Worm (Caenorhabditis elegans) whole organism, L4 larva: Measurements from ENCODE around the gene F38B2.6.

Experiments
- F26F4.8 ChIP-seq: fragments of 200-800 bp; sonication (Bioruptor generic); conservative IDR thresholded peaks from 2 replicates; pipeline ENCODE4 v1.3.6; 2022; ENCODE audit warnings: missing genetic modification characterization, missing compliant biosample characterization
- T26A8.4 ChIP-seq: fragments of 200-800 bp; sonication (Bioruptor generic); IDR thresholded peaks from 2 replicates; pipeline ENCODE4 v1.3.6; 2022; ENCODE audit warnings: missing genetic modification characterization, missing compliant biosample characterization
- Y48G9A.11 ChIP-seq: fragments of 200-800 bp; sonication (Bioruptor generic); IDR thresholded peaks from 2 replicates; pipeline ENCODE4 v1.3.6; 2022; ENCODE audit warnings: missing genetic modification reagents, missing genetic modification characterization, missing compliant biosample characterization
- ZK337.2 ChIP-seq: fragments of 200-800 bp; sonication (Bioruptor generic); IDR thresholded peaks from 2 replicates; pipeline ENCODE4 v1.3.6; 2022; ENCODE audit warnings: missing genetic modification reagents, missing genetic modification characterization, missing compliant biosample characterization
- aha-1 ChIP-seq: fragments of 150-350 bp; peaks from one replicate; lab custom pipeline; 2014; ENCODE audit warnings: missing biosample characterization, missing genetic modification characterization
- ama-1 ChIP-seq: fragments of 150-350 bp; optimal IDR thresholded peaks from 2 replicates; lab custom pipeline; 2014; ENCODE audit warnings: inconsistent platforms, mixed read lengths
- attf-4 ChIP-seq: sonication (generic microtip); optimal IDR thresholded peaks from 3 replicates; lab custom pipeline; 2017; ENCODE audit warnings: missing biosample characterization, missing genetic modification characterization
- ceh-62 ChIP-seq: sonication (generic microtip); optimal IDR thresholded peaks from 2 replicates; lab custom pipeline; 2017; ENCODE audit warnings: missing biosample characterization, missing genetic modification characterization
- daf-16 ChIP-seq, 3 experiments: sonication (generic microtip); optimal IDR thresholded peaks; 2 replicates each; lab custom pipeline; 2016 to 2017; ENCODE audit warnings: missing genetic modification characterization in 3 of 3, missing genetic modification reagents in 3 of 3, mild to moderate bottlenecking in 2 of 3, missing compliant biosample characterization in 2 of 3, missing biosample characterization in 1 of 3, moderate library complexity in 1 of 3
- dmd-8 ChIP-seq: fragments of 200-800 bp; sonication (Bioruptor generic); IDR thresholded peaks from 2 replicates; pipeline ENCODE4 v1.3.6; 2022; ENCODE audit warnings: missing genetic modification characterization, missing compliant biosample characterization
- dve-1 ChIP-seq: sonication (generic microtip); optimal IDR thresholded peaks from 2 replicates; lab custom pipeline; 2017; ENCODE audit warnings: antibody characterized with exemption, mild to moderate bottlenecking, missing genetic modification characterization, missing compliant biosample characterization; ENCODE audit not compliant: insufficient read depth
- egl-27 ChIP-seq: sonication (generic microtip); optimal IDR thresholded peaks from 3 replicates; lab custom pipeline; 2017; ENCODE audit warnings: missing biosample characterization, missing genetic modification reagents, missing genetic modification characterization
- fkh-10 ChIP-seq: fragments of 150-350 bp; optimal IDR thresholded peaks from 2 replicates; lab custom pipeline; 2014; ENCODE audit warnings: missing biosample characterization, missing genetic modification reagents, missing genetic modification characterization
- hlh-11 ChIP-seq: fragments of 200-800 bp; sonication (Bioruptor generic); optimal IDR thresholded peaks from 2 replicates; lab custom pipeline; 2018; ENCODE audit warnings: mild to moderate bottlenecking, missing genetic modification characterization, missing compliant biosample characterization
- jun-1 ChIP-seq: fragments of 150-350 bp; optimal IDR thresholded peaks from 2 replicates; lab custom pipeline; 2014; ENCODE audit warnings: missing biosample characterization, missing genetic modification reagents, missing genetic modification characterization
- lin-1 ChIP-seq: fragments of 200-800 bp; sonication (Bioruptor generic); IDR thresholded peaks from 2 replicates; pipeline ENCODE4 v1.3.6; 2022; ENCODE audit warnings: missing genetic modification reagents, missing genetic modification characterization, missing compliant biosample characterization
- lir-3 ChIP-seq: sonication (generic microtip); optimal IDR thresholded peaks from 2 replicates; lab custom pipeline; 2016; ENCODE audit warnings: mild to moderate bottlenecking, missing genetic modification characterization, missing compliant biosample characterization
- mdl-1 ChIP-seq, 2 experiments: fragments of 150-350 bp in 1 of 2; sonication (generic microtip) in 1 of 2; optimal IDR thresholded peaks; 2 replicates each; lab custom pipeline; 2014 to 2017; ENCODE audit warnings: missing biosample characterization in 2 of 2, missing genetic modification characterization in 2 of 2
- mdt-29 ChIP-seq: fragments of 200-800 bp; sonication (Bioruptor generic); IDR thresholded peaks from 2 replicates; pipeline ENCODE4 v1.3.6; 2022; ENCODE audit warnings: missing genetic modification reagents, missing genetic modification characterization, missing compliant biosample characterization
- mes-2 ChIP-seq: sonication (generic microtip); optimal IDR thresholded peaks from 2 replicates; lab custom pipeline; 2016; ENCODE audit warnings: missing genotype, mild to moderate bottlenecking, missing genetic modification characterization, missing compliant biosample characterization; ENCODE audit not compliant: poor library complexity, severe bottlenecking
- mxl-2 ChIP-seq: fragments of 200-800 bp; sonication (Bioruptor generic); conservative IDR thresholded peaks from 2 replicates; pipeline ENCODE4 v1.3.6; 2022; ENCODE audit warnings: missing genetic modification reagents, missing genetic modification characterization, missing compliant biosample characterization
- nhr-237 ChIP-seq: sonication (generic microtip); optimal IDR thresholded peaks from 2 replicates; lab custom pipeline; 2017; ENCODE audit warnings: missing biosample characterization, missing genetic modification characterization
- nhr-28 ChIP-seq: fragments of 150-350 bp; optimal IDR thresholded peaks from 2 replicates; lab custom pipeline; 2014; ENCODE audit warnings: missing biosample characterization, missing genetic modification characterization
- nhr-41 ChIP-seq: fragments of 200-800 bp; sonication (Bioruptor generic); IDR thresholded peaks from 2 replicates; pipeline ENCODE4 v1.3.6; 2022; ENCODE audit warnings: missing genetic modification reagents, missing genetic modification characterization, missing compliant biosample characterization
- nhr-76 ChIP-seq: fragments of 150-350 bp; optimal IDR thresholded peaks from 2 replicates; lab custom pipeline; 2014; ENCODE audit warnings: missing biosample characterization, missing genetic modification characterization
- pqm-1 ChIP-seq: sonication (generic microtip); optimal IDR thresholded peaks from 2 replicates; lab custom pipeline; 2017; ENCODE audit warnings: missing biosample characterization, missing genetic modification characterization
- rbr-2 ChIP-seq: sonication (generic microtip); optimal IDR thresholded peaks from 2 replicates; lab custom pipeline; 2016; ENCODE audit warnings: missing genotype, missing genetic modification characterization, missing compliant biosample characterization
- sdz-12 ChIP-seq: fragments of 200-800 bp; sonication (Bioruptor generic); optimal IDR thresholded peaks from 2 replicates; lab custom pipeline; 2018; ENCODE audit warnings: mild to moderate bottlenecking, missing genetic modification characterization, missing compliant biosample characterization
- set-16 ChIP-seq: fragments of 200-800 bp; sonication (Bioruptor generic); IDR thresholded peaks from 2 replicates; pipeline ENCODE4 v1.3.6; 2022; ENCODE audit warnings: missing genetic modification reagents, missing genetic modification characterization, missing compliant biosample characterization
- snpc-1.2 ChIP-seq: fragments of 200-800 bp; sonication (Bioruptor generic); IDR thresholded peaks from 2 replicates; pipeline ENCODE4 v1.3.6; 2022; ENCODE audit warnings: missing genetic modification reagents, missing genetic modification characterization, missing compliant biosample characterization
- tra-1 ChIP-seq: fragments of 200-800 bp; sonication (Bioruptor generic); IDR thresholded peaks from 2 replicates; pipeline ENCODE4 v1.3.6; 2022; ENCODE audit warnings: missing genetic modification reagents, missing genetic modification characterization, missing compliant biosample characterization
- zfp-2 ChIP-seq: sonication (generic microtip); optimal IDR thresholded peaks from 2 replicates; lab custom pipeline; 2016; ENCODE audit warnings: mild to moderate bottlenecking, missing genetic modification characterization, missing compliant biosample characterization
- zfp-3 ChIP-seq: fragments of 200-800 bp; sonication (Bioruptor generic); conservative IDR thresholded peaks from 2 replicates; pipeline ENCODE4 v1.3.6; 2022; ENCODE audit warnings: missing genetic modification reagents, missing genetic modification characterization, missing compliant biosample characterization
- zip-11 ChIP-seq: fragments of 200-800 bp; sonication (Bioruptor generic); IDR thresholded peaks from 2 replicates; pipeline ENCODE4 v1.3.6; 2022; ENCODE audit warnings: missing genetic modification characterization, missing compliant biosample characterization

F38B2.6 gene

ce11 chrX:11299642-11300307, 18.7 kb upstream of the F38B2.6 start, which contains the start of the genes snrp-40.1 and F08G12.3 (continued):
- TF ChIP-seq F26F4.8 (GFP tag; lab: Robert Waterston, UW) (no peak), rbr-2 (peak; percentile 89), dve-1 (tag; lab: Kevin White, UChicago) (peak; percentile 89), attf-4 (tag; lab: Kevin White, UChicago) (no peak), lir-3 (no peak)

ce11 chrX:11296683-11297365, 15.8 kb upstream of the F38B2.6 start, which contains the start of gene inx-2:
inx-2 (minus strand) TSS chrX:11296733.
- TF ChIP-seq dve-1 (tag; lab: Kevin White, UChicago) (no peak), ama-1 (lab: Kevin White, UChicago) (no peak), tra-1 (no peak), Y48G9A.11 (no peak), ZK337.2 (GFP tag; lab: Robert Waterston, UW) (no peak), ceh-62 (tag; lab: Kevin White, UChicago) (no peak), sdz-12 (GFP tag; lab: Kevin White, UChicago) (no peak), set-16 (GFP tag; lab: Robert Waterston, UW) (0 out of 2 replicates have a peak, but pooled peaks have one; percentile 26), nhr-237 (no peak), dmd-8 (GFP tag; lab: Robert Waterston, UW) (0 out of 2 replicates have a peak, but pooled peaks have one; percentile 32), zfp-2 (tag; lab: Kevin White, UChicago) (no peak), nhr-76 (tag; lab: Kevin White, UChicago) (no peak), rbr-2 (no peak), zfp-3 (GFP tag; lab: Robert Waterston, UW) (no peak), mes-2 (tag; lab: Kevin White, UChicago) (no peak), aha-1 (no peak), snpc-1.2 (no peak), fkh-10 (no peak)

DNA sequence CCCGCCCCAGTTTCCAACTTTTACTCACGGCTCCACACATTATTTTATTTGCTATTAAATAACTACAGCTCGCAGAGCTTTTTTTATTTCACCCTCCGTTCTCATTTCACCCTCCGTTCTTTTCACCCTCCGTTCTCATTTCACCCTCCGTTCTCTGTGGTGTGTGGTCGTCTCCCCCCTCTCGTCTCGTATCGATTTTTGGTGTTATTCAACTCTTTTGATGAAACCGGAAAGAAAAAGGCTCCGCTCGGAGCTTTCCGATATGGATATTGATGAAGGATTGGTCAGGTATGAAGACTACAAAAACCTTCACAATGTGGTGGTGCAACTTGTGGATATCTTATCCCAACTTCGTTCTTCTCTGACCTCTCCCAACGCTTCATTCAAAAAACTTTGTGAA, 9.5 kb upstream of the F38B2.6 start:
- TF ChIP-seq mdl-1 (tag; optimal IDR thresholded peaks at IDR 0.05; lab: Kevin White, UChicago) (no peak), fkh-10 (no peak)
- TF ChIP-seq, all 104 proteins: peak for 0

DNA sequence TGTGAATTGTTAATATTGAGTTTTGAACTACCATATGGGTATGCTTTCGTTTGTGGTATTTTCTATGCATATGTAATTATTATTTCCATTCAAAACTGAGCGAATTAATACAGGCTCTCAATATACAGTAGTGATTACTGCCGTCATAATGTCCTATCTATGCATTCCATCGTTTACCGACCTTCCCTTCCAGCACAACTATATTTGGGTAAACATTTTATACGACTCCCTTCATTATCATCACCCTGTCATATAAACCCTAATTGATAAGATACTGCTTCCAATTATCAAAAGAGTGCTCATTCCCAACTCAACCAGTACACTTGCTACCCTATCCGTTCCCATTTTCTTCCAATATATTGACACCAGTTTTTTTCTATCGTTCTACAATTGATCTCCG, 8.9 kb upstream of the F38B2.6 start:
- no peak for TF ChIP-seq mdt-29 (GFP tag; lab: Robert Waterston, UW)
- TF ChIP-seq nhr-41 (GFP tag; lab: Robert Waterston, UW) = no peak
- no peak for TF ChIP-seq egl-27 (tag; lab: Kevin White, UChicago)
- no peak for TF ChIP-seq mxl-2 (GFP tag; lab: Robert Waterston, UW)
- TF ChIP-seq dve-1 (tag; lab: Kevin White, UChicago) = peak; percentile 6
- no peak for TF ChIP-seq jun-1 (tag; lab: Kevin White, UChicago)
- TF ChIP-seq lin-1 = no peak
- TF ChIP-seq hlh-11 (tag; lab: Kevin White, UChicago) = peak; percentile 19
- TF ChIP-seq T26A8.4 (GFP tag; lab: Robert Waterston, UW) = no peak
- TF ChIP-seq pqm-1 (tag; lab: Kevin White, UChicago) = peak; percentile 78
- TF ChIP-seq nhr-28 (tag; lab: Kevin White, UChicago) = peak; percentile 81
- no peak for TF ChIP-seq zip-11 (GFP tag; lab: Robert Waterston, UW)
- no peak for TF ChIP-seq daf-16 (GFP tag; optimal IDR thresholded peaks at IDR 0.05; lab: Kevin White, UChicago)
- TF ChIP-seq daf-16 (tag; optimal IDR thresholded peaks at IDR 0.05; lab: Kevin White, UChicago) = peak; percentile 86
